Worm (Caenorhabditis elegans): Measurements from ENCODE around the gene svop-1.
A peak's percentile ranks its signal among the peaks of the same experiment; 100 is the strongest.

DNA sequence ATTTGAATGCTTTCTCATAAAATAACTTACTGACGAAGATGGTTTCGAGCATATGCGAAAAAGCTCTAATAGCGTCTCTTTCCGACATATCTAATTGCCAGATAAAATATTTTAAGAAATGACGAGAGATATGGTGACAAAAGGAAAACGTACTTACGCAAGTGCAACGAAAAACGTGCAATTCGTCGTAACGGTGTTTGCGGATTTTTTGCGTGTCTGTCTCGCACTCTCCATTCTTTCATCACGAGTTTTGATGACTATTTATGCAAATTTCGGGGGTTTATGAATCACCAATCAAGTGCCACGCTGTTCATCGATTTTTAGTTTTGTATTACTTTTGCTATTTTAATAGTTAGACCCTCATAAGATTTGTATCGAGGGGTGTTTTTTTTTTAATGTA lies 3.7 kb upstream of the svop-1 start, which contains the start of gene ZK637.14:
- TF ChIP-seq tab-1 (GFP tag; IDR thresholded peaks at IDR 0.05) (no peak), ztf-23 (GFP tag; IDR thresholded peaks at IDR 0.05) (peak; percentile 37; the same call in 1 of the 2 replicates), flt-1 (GFP tag; IDR thresholded peaks at IDR 0.05) (no peak), ztf-29 (GFP tag; IDR thresholded peaks at IDR 0.05) (no peak), T22C8.4 (GFP tag; IDR thresholded peaks at IDR 0.05) (no peak), ref-1 (GFP tag; conservative IDR thresholded peaks at IDR 0.05) (no peak)
